Worm (Caenorhabditis elegans): Measurements from ENCODE around the gene nhr-4.

The nhr-4 gene

ce11 chrIV:9924419-9924818, 45.3 kb downstream of the nhr-4 start:
- no peak for TF ChIP-seq nfya-1 (tag; optimal IDR thresholded peaks at IDR 0.05)
- no peak for TF ChIP-seq zip-5 (tag; optimal IDR thresholded peaks at IDR 0.05)
- no peak for TF ChIP-seq mec-3 (tag; optimal IDR thresholded peaks at IDR 0.05; ENCODE audit: borderline replicate concordance)
- no peak for TF ChIP-seq Y22D7AL.16 (tag; optimal IDR thresholded peaks at IDR 0.05)
- TF ChIP-seq lim-6 (tag; optimal IDR thresholded peaks at IDR 0.05), result no peak
- no peak for TF ChIP-seq pqm-1 (tag; optimal IDR thresholded peaks at IDR 0.05)
- TF ChIP-seq ceh-24 (tag; optimal IDR thresholded peaks at IDR 0.05), result no peak
- TF ChIP-seq dve-1 (tag; optimal IDR thresholded peaks at IDR 0.05), result no peak
- TF ChIP-seq elt-2 (tag; optimal IDR thresholded peaks at IDR 0.05), result no peak

ce11 chrIV:9928180-9928896, 49.2 kb downstream of the nhr-4 start, which contains the start of gene dur-1:
Gene dur-1 (minus strand): TSS chrIV:9928230.
- TF ChIP-seq ceh-2 (tag; optimal IDR thresholded peaks at IDR 0.05), result no peak
- peak; percentile 53 for TF ChIP-seq ceh-18 (tag; optimal IDR thresholded peaks at IDR 0.05)
- TF ChIP-seq zip-5 (tag; optimal IDR thresholded peaks at IDR 0.05), result no peak
- TF ChIP-seq ztf-16 (tag; optimal IDR thresholded peaks at IDR 0.05), result no peak
- peak; percentile 4 for TF ChIP-seq nfya-1 (tag; optimal IDR thresholded peaks at IDR 0.05)
- no peak for TF ChIP-seq pax-1 (tag; optimal IDR thresholded peaks at IDR 0.05)
- no peak for TF ChIP-seq npax-4 (tag; optimal IDR thresholded peaks at IDR 0.05)
- no peak for TF ChIP-seq sdc-2 (tag; optimal IDR thresholded peaks at IDR 0.05)
- TF ChIP-seq ceh-24 (tag; optimal IDR thresholded peaks at IDR 0.05), result no peak
- TF ChIP-seq mec-3 (tag; optimal IDR thresholded peaks at IDR 0.05; ENCODE audit: borderline replicate concordance), result no peak
- TF ChIP-seq rnt-1 (tag; optimal IDR thresholded peaks at IDR 0.05), result peak; percentile 8
- no peak for TF ChIP-seq ceh-45 (GFP tag; IDR thresholded peaks at IDR 0.05)
- peak; percentile 41 for TF ChIP-seq unc-55 (GFP tag; optimal IDR thresholded peaks at IDR 0.05)
- TF ChIP-seq ceh-34 (tag; optimal IDR thresholded peaks at IDR 0.05), result no peak
- TF ChIP-seq gmeb-2 (tag; optimal IDR thresholded peaks at IDR 0.05), result no peak
- TF ChIP-seq ama-1 (optimal IDR thresholded peaks at IDR 0.05), result no peak
- TF ChIP-seq hlh-15 (tag; optimal IDR thresholded peaks at IDR 0.05), result no peak
